Fruit fly (Drosophila melanogaster) S2 (cell line): ENCODE data around the gene Dpm3.

ENCODE experiments used
- CG8478 ChIP-seq: fragments of >200 bp; optimal IDR thresholded peaks from 2 replicates; lab custom pipeline; 2018
- CTCF ChIP-seq, 2 experiments: fragments of >200 bp; optimal IDR thresholded peaks; 2 replicates each; lab custom pipeline; 2018

dm6 chr3R:13412704-13413103, 9.9 kb upstream of the Dpm3 start:
- TF ChIP-seq CTCF (optimal IDR thresholded peaks at IDR 0.05; lab: Kevin White, UChicago) (no peak), CG8478 (lab: Kevin White, UChicago) (no peak)
